Worm (Caenorhabditis elegans): ENCODE results near the gene Y62E10A.24.

Y62E10A.24 gene

ce11 chrIV:13353143-13353773, 17.3 kb upstream of the Y62E10A.24 start, which contains the start of the genes rec-8 and mex-5 (continued):
- no peak for TF ChIP-seq sptf-2 (GFP tag; optimal IDR thresholded peaks at IDR 0.05)
- no peak for TF ChIP-seq ama-1 (optimal IDR thresholded peaks at IDR 0.05)
- TF ChIP-seq ama-1 (GFP tag; optimal IDR thresholded peaks at IDR 0.05), result no peak
- TF ChIP-seq efl-1 (GFP tag; optimal IDR thresholded peaks at IDR 0.05), result peak; percentile 98
- peak; percentile 2 for TF ChIP-seq him-1 (tag; optimal IDR thresholded peaks at IDR 0.05)
- TF ChIP-seq ceh-79 (tag; optimal IDR thresholded peaks at IDR 0.05), result no peak
- no peak for TF ChIP-seq F39B2.1 (GFP tag; IDR thresholded peaks at IDR 0.05)
- no peak for TF ChIP-seq nhr-120 (GFP tag; IDR thresholded peaks at IDR 0.05)
- peak; percentile 97 for TF ChIP-seq lsl-1 (GFP tag; optimal IDR thresholded peaks at IDR 0.05)
- peak; percentile 95 for TF ChIP-seq F49E8.2 (tag; optimal IDR thresholded peaks at IDR 0.05; ENCODE audit: insufficient read depth)
- TF ChIP-seq tlf-1 (GFP tag; optimal IDR thresholded peaks at IDR 0.05), result peak; percentile 85
- TF ChIP-seq hsf-1 (GFP tag; IDR thresholded peaks at IDR 0.05), result peak; percentile 96
- no peak for TF ChIP-seq ceh-40 (GFP tag; IDR thresholded peaks at IDR 0.05)
- peak; percentile 90 for TF ChIP-seq snpc-1.3 (tag; optimal IDR thresholded peaks at IDR 0.05; ENCODE audit: insufficient read depth)
- no peak for TF ChIP-seq F57A8.1 (GFP tag; optimal IDR thresholded peaks at IDR 0.05)
- peak in 2 of 3 experiments; percentile 55 to 84 for TF ChIP-seq lin-35 (GFP tag; optimal IDR thresholded peaks at IDR 0.05)
- TF ChIP-seq mes-4 (tag; optimal IDR thresholded peaks at IDR 0.05), result no peak
- TF ChIP-seq ztf-6 (GFP tag; IDR thresholded peaks at IDR 0.05), result no peak
- TF ChIP-seq F57C9.4 (tag; optimal IDR thresholded peaks at IDR 0.05), result no peak
- TF ChIP-seq attf-5 (GFP tag; optimal IDR thresholded peaks at IDR 0.05), result no peak
- TF ChIP-seq zim-3 (tag; optimal IDR thresholded peaks at IDR 0.05), result no peak
- no peak for TF ChIP-seq aptf-2 (GFP tag; conservative IDR thresholded peaks at IDR 0.05)
- TF ChIP-seq mcd-1 (GFP tag; IDR thresholded peaks at IDR 0.05), result peak; percentile 40; the same call in 1 of the 2 replicates
- TF ChIP-seq F55B11.4 (tag; optimal IDR thresholded peaks at IDR 0.05; ENCODE audit: borderline replicate concordance, insufficient read depth), result no peak
- TF ChIP-seq C17E4.6 (GFP tag; IDR thresholded peaks at IDR 0.05), result peak; percentile 81
- TF ChIP-seq sdz-38 (tag; optimal IDR thresholded peaks at IDR 0.05), result no peak
- TF ChIP-seq mxl-1 (tag; optimal IDR thresholded peaks at IDR 0.05), result no peak
- peak; percentile 90 for TF ChIP-seq unc-130 (GFP tag; optimal IDR thresholded peaks at IDR 0.05)
- no peak for TF ChIP-seq ceh-58 (GFP tag; IDR thresholded peaks at IDR 0.05)
- peak; percentile 98 for TF ChIP-seq madf-6 (GFP tag; IDR thresholded peaks at IDR 0.05)
- no peak for TF ChIP-seq T07F8.4 (tag; optimal IDR thresholded peaks at IDR 0.05)
- no peak for TF ChIP-seq nfya-1 (tag; optimal IDR thresholded peaks at IDR 0.05; ENCODE audit: borderline replicate concordance, insufficient read depth)
- peak; percentile 92 for TF ChIP-seq dpl-1 (GFP tag; optimal IDR thresholded peaks at IDR 0.05)
- TF ChIP-seq madf-8 (GFP tag; conservative IDR thresholded peaks at IDR 0.05), result peak; percentile 94
- peak; percentile 31 for TF ChIP-seq athp-1 (tag; optimal IDR thresholded peaks at IDR 0.05)
- TF ChIP-seq chd-7 (tag; optimal IDR thresholded peaks at IDR 0.05), result no peak
- no peak for TF ChIP-seq T26A5.8 (tag; optimal IDR thresholded peaks at IDR 0.05)
- TF ChIP-seq F37B4.10 (GFP tag; IDR thresholded peaks at IDR 0.05), result no peak
- peak; percentile 42; the same call in 1 of the 2 replicates for TF ChIP-seq B0336.3 (GFP tag; IDR thresholded peaks at IDR 0.05)
- no peak for TF ChIP-seq Y67H2A.10 (GFP tag; conservative IDR thresholded peaks at IDR 0.05)
- TF ChIP-seq ekl-4 (GFP tag; IDR thresholded peaks at IDR 0.05), result peak; percentile 64; the same call in 1 of the 2 replicates
- TF ChIP-seq somi-1 (GFP tag; optimal IDR thresholded peaks at IDR 0.05), result no peak
- TF ChIP-seq snpc-1.1 (tag; optimal IDR thresholded peaks at IDR 0.05; ENCODE audit: insufficient read depth), result peak; percentile 82
- no peak for TF ChIP-seq ztf-18 (tag; optimal IDR thresholded peaks at IDR 0.05)
- TF ChIP-seq attf-6 (GFP tag; IDR thresholded peaks at IDR 0.05), result peak; percentile 83
- TF ChIP-seq madf-10 (tag; optimal IDR thresholded peaks at IDR 0.05), result no peak
- no peak for TF ChIP-seq let-607 (tag; optimal IDR thresholded peaks at IDR 0.05)
- no peak for TF ChIP-seq rpc-1 (optimal IDR thresholded peaks at IDR 0.05)
- peak; percentile 12 for TF ChIP-seq rpc-1 (tag; optimal IDR thresholded peaks at IDR 0.05)

Measured in whole organism, young adult.